Worm (Caenorhabditis elegans): ENCODE measurements around the gene klp-4.

The klp-4 gene

DNA sequence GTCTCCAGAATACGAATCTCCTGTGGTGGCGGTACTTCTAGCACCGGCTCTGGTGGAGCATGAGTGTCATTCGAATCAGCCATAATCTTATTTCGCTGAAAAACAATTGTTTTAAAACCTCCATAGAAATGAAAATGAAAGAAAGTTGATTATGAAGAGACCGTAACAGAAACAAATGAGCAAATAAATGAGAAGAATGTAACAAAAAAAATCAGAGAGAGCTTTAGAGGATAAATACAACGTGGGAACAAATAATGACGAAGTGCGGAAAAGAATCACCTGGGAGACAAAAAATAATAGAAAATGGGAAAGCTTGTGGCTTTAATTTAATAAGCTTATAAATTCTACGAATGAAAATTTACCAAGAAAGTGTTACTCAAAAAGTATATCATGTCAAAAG is 51.5 kb downstream of the klp-4 start, which contains the start of gene spc-1:
TSS of gene spc-1 (minus strand) at position 101 of the 400 bp plus-strand sequence.
- TF ChIP-seq tbx-2 (tag; optimal IDR thresholded peaks at IDR 0.05) (no peak), pqm-1 (tag; optimal IDR thresholded peaks at IDR 0.05) (peak; percentile 47), nhr-12 (tag; optimal IDR thresholded peaks at IDR 0.05) (no peak), unc-62 (GFP tag; optimal IDR thresholded peaks at IDR 0.05) (no peak), nhr-77 (tag; optimal IDR thresholded peaks at IDR 0.05) (no peak), nhr-237 (tag; optimal IDR thresholded peaks at IDR 0.05) (no peak), lin-15B (tag; optimal IDR thresholded peaks at IDR 0.05) (no peak)

ce11 chrX:3126233-3126632 is 52.3 kb downstream of the klp-4 start:
- TF ChIP-seq lsy-12 (tag; optimal IDR thresholded peaks at IDR 0.05) (no peak), lin-39 (tag; optimal IDR thresholded peaks at IDR 0.05) (peak; percentile 89), hmg-11 (tag; optimal IDR thresholded peaks at IDR 0.05) (peak; percentile 54), pqm-1 (tag; optimal IDR thresholded peaks at IDR 0.05) (no peak), nfya-1 (tag; optimal IDR thresholded peaks at IDR 0.05; ENCODE audit: insufficient read depth) (peak; percentile 49), fkh-10 (GFP tag; optimal IDR thresholded peaks at IDR 0.05) (peak; percentile 12)

All from whole organism, L3 larva.